Worm (Caenorhabditis elegans): Measurements from ENCODE around the gene eif-3.L.
"Not testable (repeated sequence)": the region's sequence is repeated elsewhere in the genome, so short reads cannot be mapped to it uniquely, and the experiment has no call there.

DNA sequence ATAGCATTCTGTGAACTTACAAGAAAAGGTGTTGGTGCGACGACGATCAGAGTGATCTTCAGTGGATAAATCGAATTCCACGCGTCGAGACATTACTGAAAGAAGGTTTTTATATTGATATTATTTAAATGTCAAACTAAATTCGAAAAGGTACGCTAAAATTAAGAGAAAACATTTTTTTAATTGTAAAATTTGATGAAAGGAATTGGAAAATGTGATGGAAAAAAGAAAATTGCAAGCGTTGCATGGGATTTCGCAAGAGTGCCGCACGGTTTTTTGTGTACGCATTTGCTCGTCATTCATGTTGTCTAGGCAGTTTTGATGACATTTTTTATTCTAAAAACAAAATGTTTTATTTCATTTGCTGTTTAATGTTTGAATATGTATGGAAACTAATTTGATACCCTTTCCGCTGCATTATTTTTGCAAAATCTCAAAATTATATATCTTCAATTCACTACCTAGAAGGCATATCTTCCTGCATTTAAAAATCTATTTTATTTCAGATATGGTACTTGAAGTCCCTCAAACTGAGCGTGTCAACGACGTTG is 8.6 kb upstream of the eif-3.L start, which contains the start of the genes F59E12.6 and npl-4.1:
- not testable (repeated sequence) for TF ChIP-seq ces-1 (GFP tag; optimal IDR thresholded peaks at IDR 0.05); nhr-12 (tag; optimal IDR thresholded peaks at IDR 0.05); ztf-11 (tag; optimal IDR thresholded peaks at IDR 0.05)
